Fruit fly (Drosophila melanogaster) whole organism, embryonic: ENCODE data around the gene red.

Experiments used
- Ada2b ChIP-seq: fragments of 200-800 bp; sonication (Bioruptor generic); IDR thresholded peaks from 2 replicates; pipeline ENCODE4 v1.3.6; 2022; ENCODE audit warnings: missing biosample characterization, missing genetic modification characterization
- Awh ChIP-seq: fragments of 200-800 bp; sonication (Bioruptor generic); IDR thresholded peaks from 2 replicates; pipeline ENCODE4, ENCODE4 v1.3.6; 2022; ENCODE audit warnings: missing biosample characterization, missing genetic modification characterization
- CG10431 ChIP-seq: fragments of 200-800 bp; sonication (Bioruptor generic); optimal IDR thresholded peaks from 3 replicates; lab custom pipeline; 2018; ENCODE audit warnings: missing biosample characterization, mild to moderate bottlenecking, missing genetic modification characterization
- CG11085 ChIP-seq: fragments of 200-800 bp; sonication (Bioruptor generic); IDR thresholded peaks from 2 replicates; pipeline ENCODE4 v1.3.6; 2022; ENCODE audit warnings: missing biosample characterization, missing genetic modification characterization
- CG11560 ChIP-seq: fragments of 200-800 bp; sonication (Bioruptor generic); IDR thresholded peaks from 3 replicates; pipeline ENCODE4 v1.3.6; 2022; ENCODE audit warnings: missing biosample characterization, missing genetic modification characterization
- CG12236 ChIP-seq: fragments of 200-800 bp; sonication (Bioruptor generic); optimal IDR thresholded peaks from 2 replicates; lab custom pipeline; 2016; ENCODE audit warnings: missing biosample characterization, missing genetic modification characterization
- CG12659 ChIP-seq: fragments of 200-800 bp; sonication (Bioruptor generic); optimal IDR thresholded peaks from 3 replicates; lab custom pipeline; 2017; ENCODE audit warnings: mild to moderate bottlenecking, missing biosample characterization, missing genetic modification reagents, missing genetic modification characterization
- CG15514 ChIP-seq: fragments of 200-800 bp; sonication (Bioruptor generic); optimal IDR thresholded peaks from 3 replicates; lab custom pipeline; 2017; ENCODE audit warnings: missing biosample characterization, missing genetic modification characterization, mild to moderate bottlenecking, moderate library complexity, missing genetic modification reagents
- CG30403 ChIP-seq: fragments of 200-800 bp; sonication (Bioruptor generic); optimal IDR thresholded peaks from 3 replicates; lab custom pipeline; 2016; ENCODE audit warnings: missing biosample characterization, missing genetic modification characterization
- CG31224 ChIP-seq: fragments of 200-800 bp; sonication (Bioruptor generic); IDR thresholded peaks from 2 replicates; pipeline ENCODE4 v1.3.6; 2022; ENCODE audit warnings: missing biosample characterization, missing genetic modification characterization
- CG3726 ChIP-seq: fragments of 200-800 bp; sonication (Bioruptor generic); IDR thresholded peaks from 3 replicates; pipeline ENCODE4, ENCODE4 v1.3.6; 2022; ENCODE audit warnings: missing biosample characterization, missing genetic modification characterization
- CG4617 ChIP-seq: fragments of 200-800 bp; sonication (Bioruptor generic); optimal IDR thresholded peaks from 3 replicates; lab custom pipeline; 2016; ENCODE audit warnings: missing biosample characterization, missing genetic modification characterization, borderline replicate concordance
- CG7745 ChIP-seq: fragments of 200-800 bp; sonication (Bioruptor generic); optimal IDR thresholded peaks from 2 replicates; lab custom pipeline; 2018; ENCODE audit warnings: missing biosample characterization, mild to moderate bottlenecking, missing genetic modification characterization, moderate library complexity
- CG7786 ChIP-seq: fragments of 200-800 bp; sonication (Bioruptor generic); optimal IDR thresholded peaks from 2 replicates; lab custom pipeline; 2016; ENCODE audit warnings: missing biosample characterization, missing genetic modification characterization
- CG7928 ChIP-seq: fragments of 200-800 bp; sonication (Bioruptor generic); optimal IDR thresholded peaks from 2 replicates; lab custom pipeline; 2017; ENCODE audit warnings: missing biosample characterization, mild to moderate bottlenecking, missing genetic modification characterization
- Camta ChIP-seq: fragments of 200-800 bp; sonication (Bioruptor generic); optimal IDR thresholded peaks from 2 replicates; lab custom pipeline; 2016; ENCODE audit warnings: missing biosample characterization, missing genetic modification characterization
- Chrac-16 ChIP-seq: fragments of 200-800 bp; sonication (Bioruptor generic); optimal IDR thresholded peaks from 3 replicates; lab custom pipeline; 2016; ENCODE audit warnings: missing biosample characterization, missing genetic modification characterization
- Dip3 ChIP-seq: fragments of 200-800 bp; sonication (Bioruptor generic); optimal IDR thresholded peaks from 3 replicates; lab custom pipeline; 2016; ENCODE audit warnings: missing biosample characterization, missing genetic modification characterization
- Drgx ChIP-seq: fragments of 200-800 bp; sonication (Bioruptor generic); IDR thresholded peaks from 2 replicates; pipeline ENCODE4 v1.3.6; 2022; ENCODE audit warnings: missing biosample characterization, missing genetic modification characterization
- ERR ChIP-seq: fragments of 200-800 bp; sonication (Bioruptor generic); optimal IDR thresholded peaks from 2 replicates; lab custom pipeline; 2016; ENCODE audit warnings: missing biosample characterization, missing genetic modification characterization
- HLH4C ChIP-seq: fragments of 200-800 bp; sonication (Bioruptor generic); IDR thresholded peaks from 3 replicates; pipeline ENCODE4 v1.3.6; 2022; ENCODE audit warnings: missing biosample characterization, missing genetic modification characterization; ENCODE audit not compliant: partially characterized antibody
- Hr39 ChIP-seq: fragments of >200 bp; optimal IDR thresholded peaks from 2 replicates; lab custom pipeline; 2017
- Hsf ChIP-seq: fragments of 200-800 bp; sonication (Bioruptor generic); optimal IDR thresholded peaks from 3 replicates; lab custom pipeline; 2016; ENCODE audit warnings: missing biosample characterization, missing genetic modification characterization
- Kr ChIP-seq: fragments of 200-800 bp; sonication (Bioruptor generic); optimal IDR thresholded peaks from 2 replicates; lab custom pipeline; 2017; ENCODE audit warnings: missing biosample characterization, mild to moderate bottlenecking, missing genetic modification characterization
- Myb ChIP-seq: fragments of 200-800 bp; sonication (Bioruptor generic); optimal IDR thresholded peaks from 2 replicates; lab custom pipeline; 2016; ENCODE audit warnings: missing biosample characterization, missing genetic modification characterization
- NK7.1 ChIP-seq: fragments of 200-800 bp; sonication (Bioruptor generic); optimal IDR thresholded peaks from 3 replicates; lab custom pipeline; 2016; ENCODE audit warnings: missing biosample characterization, missing genetic modification characterization
- Nf-YB ChIP-seq: fragments of 200-800 bp; sonication (Bioruptor generic); optimal IDR thresholded peaks from 3 replicates; lab custom pipeline; 2019; ENCODE audit warnings: missing biosample characterization, mild to moderate bottlenecking, missing genetic modification characterization, moderate library complexity
- Nf-YC ChIP-seq: fragments of 200-800 bp; optimal IDR thresholded peaks from 3 replicates; lab custom pipeline; 2019; ENCODE audit warnings: missing biosample characterization, mild to moderate bottlenecking, missing genetic modification characterization, moderate library complexity
- Optix ChIP-seq: fragments of 200-800 bp; sonication (Bioruptor generic); IDR thresholded peaks from 3 replicates; pipeline ENCODE4 v1.3.6; 2022; ENCODE audit warnings: missing biosample characterization, missing genetic modification characterization
- Ptx1 ChIP-seq: fragments of 200-800 bp; sonication (Bioruptor generic); IDR thresholded peaks from 2 replicates; pipeline ENCODE4 v1.3.6; 2022; ENCODE audit warnings: missing biosample characterization, missing genetic modification characterization
- Ravus ChIP-seq: fragments of 200-800 bp; sonication (Bioruptor generic); IDR thresholded peaks from 2 replicates; pipeline ENCODE4 v1.3.6; 2022; ENCODE audit warnings: missing biosample characterization, missing genetic modification characterization
- aop ChIP-seq: fragments of 200-800 bp; sonication (Bioruptor generic); IDR thresholded peaks from 2 replicates; pipeline ENCODE4 v1.3.6; 2022; ENCODE audit warnings: missing biosample characterization, missing genetic modification characterization
- bab2 ChIP-seq: fragments of 200-800 bp; sonication (Bioruptor generic); optimal IDR thresholded peaks from 2 replicates; lab custom pipeline; 2016; ENCODE audit warnings: missing biosample characterization, missing genetic modification characterization
- ci ChIP-seq: fragments of 200-800 bp; sonication (Bioruptor generic); IDR thresholded peaks from 3 replicates; pipeline ENCODE4 v1.3.6; 2022; ENCODE audit warnings: missing biosample characterization, missing genetic modification characterization
- corto ChIP-seq: fragments of 200-800 bp; sonication (Bioruptor generic); optimal IDR thresholded peaks from 2 replicates; lab custom pipeline; 2016; ENCODE audit warnings: missing biosample characterization, mild to moderate bottlenecking, missing genetic modification characterization, moderate library complexity
- crp ChIP-seq, 2 experiments: fragments of 200-800 bp; sonication (Bioruptor generic); optimal IDR thresholded peaks; 2 replicates in 1 of 2; 3 replicates in 1 of 2; lab custom pipeline; 2017; ENCODE audit warnings: missing biosample characterization in 2 of 2, missing genetic modification characterization in 2 of 2, mild to moderate bottlenecking in 1 of 2, moderate library complexity in 1 of 2
- dimm ChIP-seq: fragments of 200-800 bp; sonication (Bioruptor generic); IDR thresholded peaks from 2 replicates; pipeline ENCODE4 v1.3.6; 2022; ENCODE audit warnings: missing biosample characterization, missing genetic modification characterization
- eyg ChIP-seq: fragments of 200-800 bp; sonication (Bioruptor generic); optimal IDR thresholded peaks from 3 replicates; lab custom pipeline; 2016; ENCODE audit warnings: missing biosample characterization, missing genetic modification characterization
- fd102C ChIP-seq: fragments of 200-800 bp; sonication (Bioruptor generic); optimal IDR thresholded peaks from 2 replicates; lab custom pipeline; 2018; ENCODE audit warnings: missing biosample characterization, mild to moderate bottlenecking, missing genetic modification characterization, moderate library complexity
- grau ChIP-seq: fragments of 200-800 bp; optimal IDR thresholded peaks from 3 replicates; lab custom pipeline; 2019; ENCODE audit warnings: missing biosample characterization, mild to moderate bottlenecking, missing genetic modification characterization, moderate library complexity
- ind ChIP-seq: fragments of 200-800 bp; sonication (Bioruptor generic); optimal IDR thresholded peaks from 3 replicates; lab custom pipeline; 2016; ENCODE audit warnings: missing biosample characterization, missing genetic modification characterization
- klu ChIP-seq: fragments of 200-800 bp; sonication (Bioruptor generic); IDR thresholded peaks from 2 replicates; pipeline ENCODE4 v1.3.6; 2022; ENCODE audit warnings: missing biosample characterization, missing genetic modification characterization
- lbe ChIP-seq: fragments of 200-800 bp; sonication (Bioruptor generic); optimal IDR thresholded peaks from 2 replicates; lab custom pipeline; 2016; ENCODE audit warnings: missing biosample characterization, mild to moderate bottlenecking, missing genetic modification characterization
- maf-S ChIP-seq: fragments of 200-800 bp; sonication (Bioruptor generic); optimal IDR thresholded peaks from 2 replicates; lab custom pipeline; 2016; ENCODE audit warnings: missing biosample characterization, missing genetic modification characterization
- onecut ChIP-seq: fragments of 200-800 bp; sonication (Bioruptor generic); IDR thresholded peaks from 2 replicates; pipeline ENCODE4 v1.3.6; 2022; ENCODE audit warnings: missing biosample characterization, missing genetic modification characterization
- pfk ChIP-seq: fragments of 200-800 bp; sonication (Bioruptor generic); optimal IDR thresholded peaks from 2 replicates; lab custom pipeline; 2018; ENCODE audit warnings: missing biosample characterization, mild to moderate bottlenecking, missing genetic modification characterization, moderate library complexity
- pita ChIP-seq: fragments of 200-800 bp; sonication (Bioruptor generic); optimal IDR thresholded peaks from 2 replicates; lab custom pipeline; 2017; ENCODE audit warnings: missing biosample characterization, mild to moderate bottlenecking, missing genetic modification characterization
- pnt ChIP-seq: fragments of 200-800 bp; sonication (Bioruptor generic); optimal IDR thresholded peaks from 3 replicates; lab custom pipeline; 2016; ENCODE audit warnings: missing biosample characterization, missing genetic modification characterization
- rib ChIP-seq: fragments of 200-800 bp; sonication (Bioruptor generic); IDR thresholded peaks from 2 replicates; pipeline ENCODE4 v1.3.6; 2022; ENCODE audit warnings: missing biosample characterization, missing genetic modification characterization
- shn ChIP-seq: fragments of 200-800 bp; sonication (Bioruptor generic); optimal IDR thresholded peaks from 3 replicates; lab custom pipeline; 2016; ENCODE audit warnings: missing biosample characterization, missing genetic modification characterization
- sisA ChIP-seq: fragments of 200-800 bp; sonication (Bioruptor generic); IDR thresholded peaks from 2 replicates; pipeline ENCODE4 v1.3.6; 2022; ENCODE audit warnings: missing biosample characterization, missing genetic modification characterization
- slou ChIP-seq: fragments of 200-800 bp; sonication (Bioruptor generic); optimal IDR thresholded peaks from 3 replicates; lab custom pipeline; 2016; ENCODE audit warnings: missing biosample characterization, missing genetic modification characterization
- sqz ChIP-seq: fragments of 200-800 bp; sonication (Bioruptor generic); optimal IDR thresholded peaks from 3 replicates; lab custom pipeline; 2018; ENCODE audit warnings: missing biosample characterization, mild to moderate bottlenecking, missing genetic modification characterization

The red gene

DNA sequence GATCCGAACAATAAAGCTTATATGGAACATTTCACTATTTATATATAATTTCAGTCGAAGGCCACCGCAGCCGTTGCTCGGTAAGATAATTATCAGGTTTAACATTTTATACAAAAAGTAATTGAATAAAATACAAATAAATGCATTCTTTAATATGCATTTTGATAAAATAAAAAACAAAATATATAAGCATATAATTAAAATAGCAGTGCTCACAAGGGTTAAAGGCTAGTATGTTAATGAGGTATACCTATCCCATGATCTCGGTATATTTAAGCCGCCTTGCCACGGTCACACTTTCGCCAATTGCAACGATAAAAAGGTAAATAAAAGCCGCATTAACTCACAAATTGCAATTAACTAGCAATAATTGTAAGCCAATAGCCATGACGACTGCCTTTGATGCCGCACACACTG is 19.9 kb downstream of the red start, which contains the start of gene Polr2I (continued):
- TF ChIP-seq Camta (GFP tag; lab: Kevin White, UChicago): no peak
- TF ChIP-seq CG31224 (GFP tag; lab: Robert Waterston, UW): no peak
- no peak for TF ChIP-seq CG11560 (tag; lab: Robert Waterston, UW)
- no peak for TF ChIP-seq rib (GFP tag; lab: Robert Waterston, UW)
- no peak for TF ChIP-seq Ravus (GFP tag; lab: Robert Waterston, UW)
- no peak for TF ChIP-seq slou (GFP tag; lab: Kevin White, UChicago)
- no peak for TF ChIP-seq dimm (GFP tag; lab: Robert Waterston, UW)
- no peak for TF ChIP-seq ci (GFP tag; lab: Robert Waterston, UW)
- TF ChIP-seq ERR: no peak
- no peak for TF ChIP-seq lbe (GFP tag; lab: Kevin White, UChicago)
- no peak for TF ChIP-seq Awh (GFP tag; lab: Robert Waterston, UW)
- no peak for TF ChIP-seq bab2 (GFP tag; lab: Kevin White, UChicago)
- no peak for TF ChIP-seq Drgx (GFP tag; lab: Robert Waterston, UW)
- no peak for TF ChIP-seq sqz (GFP tag; lab: Kevin White, UChicago)
- no peak for TF ChIP-seq eyg (GFP tag; lab: Kevin White, UChicago)
- no peak for TF ChIP-seq corto (GFP tag; lab: Kevin White, UChicago)
- TF ChIP-seq Ada2b (GFP tag; lab: Robert Waterston, UW): no peak
- no peak for TF ChIP-seq Hr39 (lab: Kevin White, UChicago)
- peak; percentile 33 for TF ChIP-seq CG12659 (GFP tag; lab: Kevin White, UChicago)
- TF ChIP-seq onecut (GFP tag; lab: Robert Waterston, UW): no peak
- TF ChIP-seq CG7745 (tag; lab: Kevin White, UChicago): no peak
- no peak for TF ChIP-seq maf-S (GFP tag; lab: Kevin White, UChicago)
- TF ChIP-seq Hsf (GFP tag; lab: Kevin White, UChicago): peak; percentile 13
- no peak for TF ChIP-seq Dip3
- TF ChIP-seq CG10431 (GFP tag; lab: Kevin White, UChicago): peak; percentile 21
- TF ChIP-seq Nf-YC: peak; percentile 34
- TF ChIP-seq sisA (GFP tag; lab: Robert Waterston, UW): 0 out of 2 replicates have a peak, but pooled peaks have one; percentile 10
- no peak for TF ChIP-seq CG15514 (GFP tag; lab: Kevin White, UChicago)
- TF ChIP-seq CG7786 (GFP tag; lab: Kevin White, UChicago): no peak
- no peak for TF ChIP-seq NK7.1 (GFP tag; lab: Kevin White, UChicago)
- no peak for TF ChIP-seq CG3726
- TF ChIP-seq ind (GFP tag; lab: Kevin White, UChicago): peak; percentile 16
- TF ChIP-seq Nf-YB (GFP tag; lab: Kevin White, UChicago): no peak
- TF ChIP-seq CG12236 (GFP tag; lab: Kevin White, UChicago): no peak
- TF ChIP-seq HLH4C (GFP tag; lab: Robert Waterston, UW): no peak
- TF ChIP-seq grau (tag; lab: Kevin White, UChicago): peak; percentile 55
- peak; percentile 57 for TF ChIP-seq CG30403 (GFP tag; lab: Kevin White, UChicago)
- TF ChIP-seq pfk (GFP tag; lab: Kevin White, UChicago): no peak
- no peak for TF ChIP-seq CG7928
- TF ChIP-seq CG4617 (GFP tag; lab: Kevin White, UChicago): no peak
- TF ChIP-seq fd102C: no peak
- peak; percentile 47; the same call in 1 of the 2 replicates for TF ChIP-seq Ptx1 (GFP tag; lab: Robert Waterston, UW)
- no peak for TF ChIP-seq pita (GFP tag; lab: Kevin White, UChicago)
- no peak for TF ChIP-seq crp (GFP tag; optimal IDR thresholded peaks at IDR 0.05; lab: Kevin White, UChicago)
- TF ChIP-seq shn (GFP tag; lab: Kevin White, UChicago): no peak
- no peak for TF ChIP-seq Kr (GFP tag; lab: Kevin White, UChicago)
- TF ChIP-seq pnt (GFP tag; lab: Kevin White, UChicago): no peak
- TF ChIP-seq Optix: no peak
- no peak for TF ChIP-seq Myb
- TF ChIP-seq klu (GFP tag; lab: Robert Waterston, UW): no peak
- peak; percentile 39 for TF ChIP-seq Chrac-16
- no peak for TF ChIP-seq CG11085 (GFP tag; lab: Robert Waterston, UW)
- TF ChIP-seq aop (GFP tag; lab: Robert Waterston, UW): no peak
